Worm (Caenorhabditis elegans) whole organism, L1 larva: ENCODE measurements around the gene dyf-2.

Experiments
- C16A3.4 ChIP-seq: fragments of 150-350 bp; optimal IDR thresholded peaks from 2 replicates; lab custom pipeline; 2014; ENCODE audit warnings: missing biosample characterization, missing genetic modification characterization
- C34B4.2 ChIP-seq: sonication (generic microtip); optimal IDR thresholded peaks from 2 replicates; lab custom pipeline; 2017; ENCODE audit warnings: mild to moderate bottlenecking, missing genetic modification characterization, missing compliant biosample characterization
- Y116A8C.19 ChIP-seq: sonication (generic microtip); optimal IDR thresholded peaks from 2 replicates; lab custom pipeline; 2016; ENCODE audit warnings: missing compliant biosample characterization, missing genetic modification characterization, borderline replicate concordance
- alr-1 ChIP-seq: fragments of 200-800 bp; sonication (Bioruptor generic); optimal IDR thresholded peaks from 2 replicates; lab custom pipeline; 2018; ENCODE audit warnings: borderline replicate concordance, mild to moderate bottlenecking, missing genetic modification characterization, missing compliant biosample characterization
- blmp-1 ChIP-seq: fragments of 150-350 bp; optimal IDR thresholded peaks from 2 replicates; lab custom pipeline; 2014; ENCODE audit warnings: missing biosample characterization, missing genetic modification characterization
- ces-1 ChIP-seq: fragments of 150-350 bp; optimal IDR thresholded peaks from 2 replicates; lab custom pipeline; 2014; ENCODE audit warnings: missing biosample characterization, missing genetic modification reagents, missing genetic modification characterization
- efl-1 ChIP-seq, 4 experiments: fragments of 150-350 bp; optimal IDR thresholded peaks in 3 of 4; peaks in 1 of 4; 1 replicate in 1 of 4; 2 replicates in 3 of 4; lab custom pipeline; 2014; ENCODE audit warnings: missing biosample characterization in 2 of 4, missing genetic modification characterization in 2 of 4, missing genetic modification reagents in 2 of 4
- egl-13 ChIP-seq: sonication (generic microtip); optimal IDR thresholded peaks from 2 replicates; lab custom pipeline; 2016; ENCODE audit warnings: missing genotype, missing genetic modification reagents, missing genetic modification characterization, missing compliant biosample characterization
- egl-27 ChIP-seq, 2 experiments: fragments of 150-350 bp in 1 of 2; sonication (generic microtip); optimal IDR thresholded peaks; 3 replicates each; lab custom pipeline; 2017 to 2018; ENCODE audit warnings: missing biosample characterization in 2 of 2, missing genetic modification characterization in 2 of 2, missing genetic modification reagents in 2 of 2
- grh-1 ChIP-seq: fragments of 200-800 bp; sonication (Bioruptor generic); IDR thresholded peaks from 2 replicates; pipeline ENCODE4 v1.3.6; 2022; ENCODE audit warnings: missing genetic modification reagents, missing genetic modification characterization, missing compliant biosample characterization
- hlh-17 ChIP-seq: fragments of 200-800 bp; sonication (Bioruptor generic); optimal IDR thresholded peaks from 2 replicates; lab custom pipeline; 2018; ENCODE audit warnings: missing genetic modification characterization, mild to moderate bottlenecking, missing compliant biosample characterization, moderate library complexity, borderline replicate concordance
- jun-1 ChIP-seq: fragments of 150-350 bp; optimal IDR thresholded peaks from 2 replicates; lab custom pipeline; 2014; ENCODE audit warnings: missing biosample characterization, missing genetic modification reagents, missing genetic modification characterization
- lin-13 ChIP-seq: fragments of 150-350 bp; optimal IDR thresholded peaks from 2 replicates; lab custom pipeline; 2014; ENCODE audit warnings: missing biosample characterization, missing genetic modification reagents, missing genetic modification characterization
- lin-14 ChIP-seq: fragments of 200-800 bp; sonication (Bioruptor generic); optimal IDR thresholded peaks from 2 replicates; lab custom pipeline; 2018; ENCODE audit warnings: mild to moderate bottlenecking, missing genetic modification characterization, moderate library complexity, missing compliant biosample characterization
- lir-3 ChIP-seq: sonication (generic microtip); optimal IDR thresholded peaks from 2 replicates; lab custom pipeline; 2016; ENCODE audit warnings: mild to moderate bottlenecking, missing genetic modification characterization, moderate library complexity, missing compliant biosample characterization; ENCODE audit not compliant: poor library complexity
- lsy-2 ChIP-seq, 2 experiments: fragments of 150-350 bp; optimal IDR thresholded peaks; 2 replicates each; lab custom pipeline; 2014; ENCODE audit warnings: missing biosample characterization in 2 of 2, missing genetic modification characterization in 2 of 2
- nhr-28 ChIP-seq: fragments of 150-350 bp; optimal IDR thresholded peaks from 2 replicates; lab custom pipeline; 2014; ENCODE audit warnings: missing biosample characterization, missing genetic modification characterization
- nhr-47 ChIP-seq: sonication (generic microtip); optimal IDR thresholded peaks from 2 replicates; lab custom pipeline; 2016; ENCODE audit warnings: mild to moderate bottlenecking, missing genetic modification characterization, moderate library complexity, missing compliant biosample characterization
- nhr-71 ChIP-seq: sonication (generic microtip); optimal IDR thresholded peaks from 2 replicates; lab custom pipeline; 2016; ENCODE audit warnings: mild to moderate bottlenecking, missing genetic modification characterization, moderate library complexity, missing compliant biosample characterization
- nhr-84 ChIP-seq: sonication (generic microtip); optimal IDR thresholded peaks from 2 replicates; lab custom pipeline; 2017; ENCODE audit warnings: missing biosample characterization, missing genetic modification characterization
- nhr-90 ChIP-seq: sonication (generic microtip); optimal IDR thresholded peaks from 2 replicates; lab custom pipeline; 2016; ENCODE audit warnings: mild to moderate bottlenecking, missing genetic modification characterization, missing compliant biosample characterization; ENCODE audit not compliant: poor library complexity
- rnt-1 ChIP-seq: sonication (generic microtip); optimal IDR thresholded peaks from 2 replicates; lab custom pipeline; 2016; ENCODE audit warnings: mild to moderate bottlenecking, missing genetic modification characterization, moderate library complexity, missing compliant biosample characterization
- skn-1 ChIP-seq: fragments of 150-350 bp; optimal IDR thresholded peaks from 2 replicates; lab custom pipeline; 2014; ENCODE audit warnings: missing biosample characterization, missing genetic modification characterization
- snu-23 ChIP-seq: sonication (generic microtip); optimal IDR thresholded peaks from 2 replicates; lab custom pipeline; 2016; ENCODE audit warnings: missing genetic modification characterization, missing compliant biosample characterization
- sptf-1 ChIP-seq: fragments of 150-350 bp; optimal IDR thresholded peaks from 2 replicates; lab custom pipeline; 2014; ENCODE audit warnings: missing biosample characterization, missing genetic modification characterization
- tlp-1 ChIP-seq: fragments of 150-350 bp; optimal IDR thresholded peaks from 2 replicates; lab custom pipeline; 2014; ENCODE audit warnings: missing biosample characterization, missing genetic modification characterization
- unc-62 ChIP-seq: fragments of 150-350 bp; optimal IDR thresholded peaks from 2 replicates; lab custom pipeline; 2014; ENCODE audit warnings: missing biosample characterization, missing genetic modification reagents, missing genetic modification characterization
- unc-86 ChIP-seq: sonication (generic microtip); optimal IDR thresholded peaks from 2 replicates; lab custom pipeline; 2016; ENCODE audit warnings: missing genetic modification characterization, missing compliant biosample characterization
- zag-1 ChIP-seq: fragments of 150-350 bp; optimal IDR thresholded peaks from 2 replicates; lab custom pipeline; 2014; ENCODE audit warnings: missing biosample characterization, missing genetic modification characterization

dyf-2 gene

DNA sequence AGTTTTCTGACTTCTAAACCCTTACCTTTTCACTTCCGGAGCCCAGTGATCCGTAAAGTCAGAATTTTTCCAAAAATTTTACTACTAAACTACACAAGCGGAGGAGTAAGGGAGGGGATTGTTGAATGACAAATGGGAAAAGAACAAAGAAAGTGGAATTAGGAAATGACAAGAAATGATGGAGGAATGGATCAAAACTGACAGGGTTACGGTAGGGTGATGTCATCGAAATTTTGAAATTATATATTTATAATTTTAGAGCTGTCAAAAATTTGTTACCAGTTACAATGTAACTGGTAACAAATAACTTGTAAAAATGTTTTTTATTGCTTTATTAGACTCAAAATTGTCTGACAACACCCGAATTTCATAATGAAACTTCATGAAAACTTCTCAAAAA, 19.8 kb downstream of the dyf-2 start:
- TF ChIP-seq lsy-2 (tag; optimal IDR thresholded peaks at IDR 0.05; lab: Kevin White, UChicago) (peak in 1 of 2 experiments; percentile 25), nhr-47 (no peak), blmp-1 (tag; lab: Kevin White, UChicago) (no peak)

DNA sequence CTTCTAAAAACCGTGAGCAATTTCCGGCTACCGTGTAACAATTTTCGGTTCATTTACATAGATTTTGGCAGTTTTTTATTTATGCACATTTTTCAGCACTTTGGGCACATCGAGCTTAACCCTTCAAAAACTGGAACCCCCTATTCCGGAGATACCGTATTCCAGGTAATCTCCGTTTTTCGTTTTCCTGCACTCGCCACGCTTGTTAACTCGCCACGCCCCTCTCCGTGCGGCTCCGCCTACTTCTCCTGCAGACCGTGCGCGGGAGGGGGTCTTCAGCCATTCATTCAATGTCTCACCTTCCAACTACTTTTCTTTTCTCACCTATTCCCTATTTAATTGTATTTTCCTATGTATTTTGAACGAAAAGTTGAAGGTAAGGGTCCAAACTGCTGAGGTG, 26.1 kb downstream of the dyf-2 start:
- TF ChIP-seq blmp-1 (tag; lab: Kevin White, UChicago) = peak; percentile 27
- TF ChIP-seq nhr-84 = no peak
- TF ChIP-seq rnt-1 = no peak
- no peak for TF ChIP-seq lir-3
- TF ChIP-seq skn-1 (tag; lab: Kevin White, UChicago) = no peak
- TF ChIP-seq hlh-17 (GFP tag; lab: Kevin White, UChicago) = no peak
- TF ChIP-seq efl-1 (optimal IDR thresholded peaks at IDR 0.05; lab: Kevin White, UChicago) = no peak
- peak in 1 of 2 experiments; percentile 85 for TF ChIP-seq efl-1 (GFP tag; optimal IDR thresholded peaks at IDR 0.05 in 1 of 2; lab: Kevin White, UChicago)
- TF ChIP-seq tlp-1 (tag; lab: Kevin White, UChicago) = no peak

DNA sequence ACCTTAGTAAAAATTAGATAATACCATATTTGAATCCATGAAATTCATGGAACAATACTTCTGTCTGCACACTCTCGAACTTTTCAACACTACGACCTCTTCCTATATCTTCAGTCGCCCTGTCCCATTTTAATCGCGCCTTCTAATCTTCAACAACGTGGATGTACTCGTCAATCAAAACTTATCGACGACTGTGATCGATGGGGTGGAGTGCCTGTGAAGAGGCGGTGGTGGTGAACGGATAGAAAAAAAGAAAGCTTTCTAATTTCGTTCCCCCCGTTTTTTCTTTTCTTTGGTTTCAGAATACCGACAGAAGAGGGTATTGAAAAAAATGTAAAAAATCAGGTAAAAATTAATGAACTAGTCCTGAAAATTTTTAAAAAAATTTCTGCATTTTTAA, 27.2 kb downstream of the dyf-2 start:
- TF ChIP-seq alr-1 (tag; lab: Kevin White, UChicago) (no peak), zag-1 (tag; lab: Kevin White, UChicago) (no peak), grh-1 (GFP tag; lab: Robert Waterston, UW) (no peak), C34B4.2 (tag; lab: Kevin White, UChicago) (no peak), lin-13 (GFP tag; lab: Kevin White, UChicago) (no peak), C16A3.4 (no peak), blmp-1 (tag; lab: Kevin White, UChicago) (peak; percentile 78), lin-14 (GFP tag; lab: Kevin White, UChicago) (peak; percentile 35), lsy-2 (tag; optimal IDR thresholded peaks at IDR 0.05; lab: Kevin White, UChicago) (no peak)

DNA sequence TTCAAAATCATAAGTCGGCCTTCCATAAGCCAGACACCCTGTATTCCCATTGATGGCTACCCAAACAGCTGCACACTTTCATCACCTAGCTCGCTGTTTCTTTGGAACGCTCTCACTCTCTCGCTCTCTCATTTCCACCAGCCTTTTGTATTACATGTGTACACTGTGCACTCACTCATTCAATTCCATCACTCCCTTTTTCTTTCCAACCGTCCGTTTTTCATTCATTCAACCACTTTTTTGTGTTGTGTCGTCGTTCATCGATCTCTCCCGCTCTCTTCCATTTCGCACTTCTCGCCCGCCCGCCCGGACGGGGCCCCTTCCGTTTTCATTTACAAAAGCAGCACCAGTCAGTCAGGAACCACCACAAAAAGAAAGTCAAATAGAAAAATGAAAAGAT, 28.3 kb downstream of the dyf-2 start:
- TF ChIP-seq lin-14 (GFP tag; lab: Kevin White, UChicago) (peak; percentile 52), alr-1 (tag; lab: Kevin White, UChicago) (no peak), unc-86 (tag; lab: Kevin White, UChicago) (no peak), jun-1 (tag; lab: Kevin White, UChicago) (no peak)

DNA sequence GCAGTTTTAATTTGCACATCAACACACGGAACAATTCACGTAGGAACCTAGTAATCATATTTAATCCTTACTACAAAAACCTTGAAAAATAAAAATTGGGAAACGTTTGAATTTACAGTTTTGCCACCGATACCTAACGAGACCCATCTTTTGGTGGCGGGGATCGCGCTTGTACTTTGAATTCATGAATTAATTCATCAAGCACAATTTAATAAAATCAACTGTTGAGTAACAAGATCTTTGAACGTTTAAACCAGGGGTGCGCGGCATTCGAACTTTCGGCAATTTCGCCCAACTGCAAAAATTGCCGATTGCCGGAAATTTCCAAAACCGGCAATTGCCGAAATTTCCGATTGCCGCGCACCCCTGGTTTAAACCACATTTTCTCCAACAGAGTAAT, 29.6 kb downstream of the dyf-2 start:
- TF ChIP-seq unc-62 (GFP tag; lab: Kevin White, UChicago) (no peak), snu-23 (GFP tag; lab: Kevin White, UChicago) (no peak), egl-13 (tag; lab: Kevin White, UChicago) (no peak), Y116A8C.19 (tag; lab: Kevin White, UChicago) (no peak), nhr-90 (tag; lab: Kevin White, UChicago) (no peak), nhr-71 (tag; lab: Kevin White, UChicago) (no peak), efl-1 (optimal IDR thresholded peaks at IDR 0.05; lab: Kevin White, UChicago) (no peak), efl-1 (GFP tag; optimal IDR thresholded peaks at IDR 0.05 in 1 of 2; lab: Kevin White, UChicago) (peak in 1 of 2 experiments; percentile 43)
- TF ChIP-seq, all 84 proteins: peak for 1

DNA sequence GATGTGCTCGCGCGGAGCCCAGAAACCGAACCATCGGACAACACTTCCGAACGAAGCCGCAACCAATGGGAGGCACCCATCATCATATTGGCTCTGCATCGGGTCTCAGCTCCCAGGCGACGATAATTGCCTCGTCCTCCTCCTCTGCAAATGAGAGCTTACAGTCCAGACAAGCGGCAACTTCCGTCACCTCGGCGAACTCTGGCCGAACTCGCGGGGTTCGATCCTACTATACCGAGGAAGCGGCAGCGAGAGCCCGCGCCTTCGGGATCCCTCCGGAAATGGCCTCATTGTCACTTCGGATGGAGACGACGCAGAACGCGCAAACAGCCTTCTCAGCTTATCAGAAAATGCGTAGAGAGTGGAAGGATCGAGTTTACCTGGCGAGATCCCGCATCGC, 31.3 kb downstream of the dyf-2 start:
- TF ChIP-seq nhr-71 (tag; lab: Kevin White, UChicago) (no peak), unc-62 (GFP tag; lab: Kevin White, UChicago) (no peak), nhr-28 (tag; lab: Kevin White, UChicago) (no peak), C34B4.2 (tag; lab: Kevin White, UChicago) (no peak), egl-27 (tag; optimal IDR thresholded peaks at IDR 0.05; lab: Kevin White, UChicago) (no peak), sptf-1 (no peak), ces-1 (GFP tag; lab: Kevin White, UChicago) (no peak)
